Fruit fly (Drosophila melanogaster) whole organism, adult: Measurements from ENCODE around the gene msi.

ENCODE experiments used
- CG12768 ChIP-seq: fragments of 200-800 bp; sonication (Bioruptor generic); optimal IDR thresholded peaks from 2 replicates; lab custom pipeline; 2017; ENCODE audit warnings: missing biosample characterization, missing genetic modification characterization, mild to moderate bottlenecking, moderate library complexity, missing genetic modification reagents
- CG14711 ChIP-seq: fragments of 200-800 bp; sonication (Bioruptor generic); optimal IDR thresholded peaks from 2 replicates; lab custom pipeline; 2018; ENCODE audit warnings: missing biosample characterization, mild to moderate bottlenecking, missing genetic modification characterization, moderate library complexity
- CG7045 ChIP-seq: fragments of 200-800 bp; sonication (Bioruptor generic); optimal IDR thresholded peaks from 2 replicates; lab custom pipeline; 2017; ENCODE audit warnings: missing biosample characterization, mild to moderate bottlenecking, missing genetic modification characterization
- Crg-1 ChIP-seq: fragments of 200-800 bp; sonication (Bioruptor generic); optimal IDR thresholded peaks from 2 replicates; lab custom pipeline; 2016; ENCODE audit warnings: missing biosample characterization, missing genetic modification characterization
- Mnt ChIP-seq: fragments of 200-800 bp; sonication (Bioruptor generic); optimal IDR thresholded peaks from 2 replicates; lab custom pipeline; 2016; ENCODE audit warnings: missing biosample characterization, mild to moderate bottlenecking, missing genetic modification characterization
- bab1 ChIP-seq: fragments of 200-800 bp; sonication (Bioruptor generic); optimal IDR thresholded peaks from 3 replicates; lab custom pipeline; 2019; ENCODE audit warnings: missing biosample characterization, mild to moderate bottlenecking, missing genetic modification characterization, moderate library complexity
- cic ChIP-seq: fragments of 200-800 bp; sonication (Bioruptor generic); optimal IDR thresholded peaks from 2 replicates; lab custom pipeline; 2017; ENCODE audit warnings: missing biosample characterization, mild to moderate bottlenecking, missing genetic modification characterization, moderate library complexity
- kay ChIP-seq: fragments of 200-800 bp; sonication (Bioruptor generic); peaks from one replicate; lab custom pipeline; 2016; ENCODE audit warnings: missing biosample characterization, missing genetic modification characterization, borderline replicate concordance
- toe ChIP-seq: fragments of 200-800 bp; sonication (Bioruptor generic); optimal IDR thresholded peaks from 2 replicates; lab custom pipeline; 2016; ENCODE audit warnings: missing biosample characterization, missing genetic modification characterization

DNA sequence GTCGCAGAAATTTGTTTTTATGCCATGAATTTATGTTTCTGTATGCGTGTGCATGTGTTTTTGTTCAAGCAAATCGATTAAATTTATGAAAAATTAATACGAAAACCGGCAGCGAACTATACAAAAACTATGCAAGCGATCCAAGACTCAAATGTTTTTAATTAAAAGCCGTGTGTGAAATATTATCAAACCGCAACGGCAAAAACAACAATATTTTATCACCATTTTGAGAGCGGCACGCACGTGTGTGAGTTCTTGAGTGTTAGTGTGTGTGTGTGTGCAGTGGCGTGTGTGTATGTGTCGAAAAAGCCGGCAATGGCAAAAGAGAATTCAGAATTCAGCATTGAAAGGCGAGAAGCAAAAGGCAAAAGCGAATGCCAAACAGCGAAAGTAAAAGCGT lies 2.7 kb downstream of the msi start:
- TF ChIP-seq kay (no peak), toe (GFP tag; lab: Kevin White, UChicago) (no peak), CG12768 (GFP tag; lab: Kevin White, UChicago) (no peak), bab1 (GFP tag; lab: Kevin White, UChicago) (no peak), Mnt (GFP tag; lab: Kevin White, UChicago) (no peak), CG14711 (tag; lab: Kevin White, UChicago) (no peak), cic (GFP tag; lab: Kevin White, UChicago) (no peak), Crg-1 (GFP tag; lab: Kevin White, UChicago) (no peak), CG7045 (no peak)
